Worm (Caenorhabditis elegans): ENCODE measurements around the gene tba-7.
A peak's percentile ranks its signal among the peaks of the same experiment; 100 is the strongest.

The tba-7 gene

ce11 chrIII:11371688-11372087 is at the start of gene tba-7:
Gene tba-7 (minus strand): TSS chrIII:11371788.
- TF ChIP-seq med-1 (GFP tag; optimal IDR thresholded peaks at IDR 0.05; ENCODE audit: insufficient read depth) (no peak), ztf-23 (GFP tag; IDR thresholded peaks at IDR 0.05) (no peak)

ce11 chrIII:11419551-11419950 is 48.0 kb upstream of the tba-7 start:
- TF ChIP-seq cog-1 (tag; optimal IDR thresholded peaks at IDR 0.05) (no peak), flt-1 (GFP tag; IDR thresholded peaks at IDR 0.05) (no peak), ztf-29 (GFP tag; IDR thresholded peaks at IDR 0.05) (no peak), ztf-23 (GFP tag; IDR thresholded peaks at IDR 0.05) (no peak), tab-1 (GFP tag; IDR thresholded peaks at IDR 0.05) (no peak), med-1 (GFP tag; optimal IDR thresholded peaks at IDR 0.05; ENCODE audit: insufficient read depth) (no peak), T22C8.4 (GFP tag; IDR thresholded peaks at IDR 0.05) (no peak), klf-2 (GFP tag; conservative IDR thresholded peaks at IDR 0.05) (no peak), ref-1 (GFP tag; conservative IDR thresholded peaks at IDR 0.05) (no peak)

- TF ChIP-seq med-1 (GFP tag; optimal IDR thresholded peaks at IDR 0.05; ENCODE audit: insufficient read depth) = no peak
These were observed 38.8 kb upstream of the tba-7 start, which contains the start of gene twk-31 for ce11 chrIII:11410378-11410777. Gene twk-31 (plus strand): TSS chrIII:11410678.

ce11 chrIII:11405049-11405448 is 33.5 kb upstream of the tba-7 start, which contains the start of gene Y47D3B.4:
Gene Y47D3B.4 (plus strand): TSS chrIII:11405349.
- TF ChIP-seq T22C8.4 (GFP tag; IDR thresholded peaks at IDR 0.05) (no peak), med-1 (GFP tag; optimal IDR thresholded peaks at IDR 0.05; ENCODE audit: insufficient read depth) (no peak), cog-1 (tag; optimal IDR thresholded peaks at IDR 0.05) (no peak), flt-1 (GFP tag; IDR thresholded peaks at IDR 0.05) (no peak)

- no peak for TF ChIP-seq cog-1 (tag; optimal IDR thresholded peaks at IDR 0.05)
- TF ChIP-seq tab-1 (GFP tag; IDR thresholded peaks at IDR 0.05) = no peak
- no peak for TF ChIP-seq ztf-23 (GFP tag; IDR thresholded peaks at IDR 0.05)
- TF ChIP-seq klf-2 (GFP tag; conservative IDR thresholded peaks at IDR 0.05) = no peak
- no peak for TF ChIP-seq med-1 (GFP tag; optimal IDR thresholded peaks at IDR 0.05; ENCODE audit: insufficient read depth)
- no peak for TF ChIP-seq ref-1 (GFP tag; conservative IDR thresholded peaks at IDR 0.05)
- TF ChIP-seq T22C8.4 (GFP tag; IDR thresholded peaks at IDR 0.05) = no peak
- TF ChIP-seq flt-1 (GFP tag; IDR thresholded peaks at IDR 0.05) = no peak
- TF ChIP-seq ztf-29 (GFP tag; IDR thresholded peaks at IDR 0.05) = no peak
These were observed 31.1 kb upstream of the tba-7 start, which contains the start of gene Y47D3B.12 for ce11 chrIII:11402717-11403116. Gene Y47D3B.12 (plus strand): TSS chrIII:11403017.

ce11 chrIII:11397499-11397898 is 25.9 kb upstream of the tba-7 start, which contains the start of gene Y47D3B.3:
Gene Y47D3B.3 (plus strand): TSS chrIII:11397799.
- TF ChIP-seq flt-1 (GFP tag; IDR thresholded peaks at IDR 0.05) (no peak), cog-1 (tag; optimal IDR thresholded peaks at IDR 0.05) (no peak), klf-2 (GFP tag; conservative IDR thresholded peaks at IDR 0.05) (no peak), tab-1 (GFP tag; IDR thresholded peaks at IDR 0.05) (no peak), ref-1 (GFP tag; conservative IDR thresholded peaks at IDR 0.05) (no peak), T22C8.4 (GFP tag; IDR thresholded peaks at IDR 0.05) (no peak), ztf-23 (GFP tag; IDR thresholded peaks at IDR 0.05) (no peak), med-1 (GFP tag; optimal IDR thresholded peaks at IDR 0.05; ENCODE audit: insufficient read depth) (no peak), ztf-29 (GFP tag; IDR thresholded peaks at IDR 0.05) (no peak)

- TF ChIP-seq ztf-29 (GFP tag; IDR thresholded peaks at IDR 0.05) (no peak), med-1 (GFP tag; optimal IDR thresholded peaks at IDR 0.05; ENCODE audit: insufficient read depth) (no peak), ref-1 (GFP tag; conservative IDR thresholded peaks at IDR 0.05) (no peak), klf-2 (GFP tag; conservative IDR thresholded peaks at IDR 0.05) (no peak), flt-1 (GFP tag; IDR thresholded peaks at IDR 0.05) (no peak), cog-1 (tag; optimal IDR thresholded peaks at IDR 0.05) (no peak), ztf-23 (GFP tag; IDR thresholded peaks at IDR 0.05) (no peak), T22C8.4 (GFP tag; IDR thresholded peaks at IDR 0.05) (no peak), tab-1 (GFP tag; IDR thresholded peaks at IDR 0.05) (no peak)
These were observed 21.6 kb upstream of the tba-7 start, which contains the start of gene nlp-21 for ce11 chrIII:11393162-11393561. Gene nlp-21 (minus strand): TSS chrIII:11393262.

- TF ChIP-seq ztf-29 (GFP tag; IDR thresholded peaks at IDR 0.05) (peak; percentile 11; the same call in 1 of the 2 replicates), flt-1 (GFP tag; IDR thresholded peaks at IDR 0.05) (no peak)
These were observed 21.2 kb upstream of the tba-7 start for ce11 chrIII:11392740-11393139.

ce11 chrIII:11391601-11392520 is 20.3 kb upstream of the tba-7 start:
- TF ChIP-seq cog-1 (tag; optimal IDR thresholded peaks at IDR 0.05) = no peak
- no peak for TF ChIP-seq tab-1 (GFP tag; IDR thresholded peaks at IDR 0.05)
- no peak for TF ChIP-seq med-1 (GFP tag; optimal IDR thresholded peaks at IDR 0.05; ENCODE audit: insufficient read depth)
- no peak for TF ChIP-seq T22C8.4 (GFP tag; IDR thresholded peaks at IDR 0.05)
- TF ChIP-seq ref-1 (GFP tag; conservative IDR thresholded peaks at IDR 0.05) = no peak

- TF ChIP-seq cog-1 (tag; optimal IDR thresholded peaks at IDR 0.05) (no peak), ref-1 (GFP tag; conservative IDR thresholded peaks at IDR 0.05) (no peak), tab-1 (GFP tag; IDR thresholded peaks at IDR 0.05) (no peak), flt-1 (GFP tag; IDR thresholded peaks at IDR 0.05) (no peak), ztf-23 (GFP tag; IDR thresholded peaks at IDR 0.05) (no peak), T22C8.4 (GFP tag; IDR thresholded peaks at IDR 0.05) (no peak), ztf-29 (GFP tag; IDR thresholded peaks at IDR 0.05) (no peak), klf-2 (GFP tag; conservative IDR thresholded peaks at IDR 0.05) (no peak), med-1 (GFP tag; optimal IDR thresholded peaks at IDR 0.05; ENCODE audit: insufficient read depth) (no peak)
These were observed 19.2 kb upstream of the tba-7 start for ce11 chrIII:11390832-11391231.

Data from whole organism, midembryonic.